Worm (Caenorhabditis elegans): ENCODE results near the gene abu-4.

Gene abu-4

ce11 chrV:2274253-2274892, at the start of gene abu-4, which contains the start of gene Y5H2A.4:
Gene abu-4, plus strand, starts transcription at chrV:2274842.
Gene Y5H2A.4, minus strand, starts transcription at chrV:2274353.
- TF ChIP-seq hmg-4 (GFP tag; optimal IDR thresholded peaks at IDR 0.05) = no peak
- no peak for TF ChIP-seq ets-7 (tag; optimal IDR thresholded peaks at IDR 0.05)
- TF ChIP-seq pes-1 (GFP tag; IDR thresholded peaks at IDR 0.05) = no peak
- TF ChIP-seq B0310.2 (tag; optimal IDR thresholded peaks at IDR 0.05) = no peak
- no peak for TF ChIP-seq tbx-11 (GFP tag; IDR thresholded peaks at IDR 0.05)

DNA sequence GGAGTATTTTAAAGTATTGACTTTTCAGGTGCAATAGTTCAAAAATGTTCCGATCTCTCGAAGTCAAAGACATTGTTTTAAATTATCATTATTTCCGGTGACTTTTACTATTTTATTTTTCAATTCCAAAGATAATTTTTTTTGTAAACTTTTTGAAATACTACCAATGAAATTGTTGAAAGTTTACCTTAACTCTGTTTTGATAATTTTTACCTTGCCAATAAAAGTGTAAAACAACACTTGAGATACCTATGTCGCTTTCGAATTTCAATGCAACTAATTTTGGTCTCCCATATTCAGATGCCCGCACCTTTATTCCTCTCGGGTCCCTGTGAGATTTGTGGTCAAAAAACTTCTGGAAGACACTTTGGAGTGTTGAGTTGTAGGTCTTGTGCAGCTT, 49.5 kb upstream of the abu-4 start, which contains the start of gene nhr-103:
Gene nhr-103, plus strand, starts transcription at position 301 of the 400 bp plus-strand sequence.
- no peak for TF ChIP-seq flt-1 (GFP tag; IDR thresholded peaks at IDR 0.05)
- no peak for TF ChIP-seq tbx-37 (GFP tag; conservative IDR thresholded peaks at IDR 0.05)
- no peak for TF ChIP-seq ceh-13 (GFP tag; optimal IDR thresholded peaks at IDR 0.05)
- no peak for TF ChIP-seq scrt-1 (GFP tag; IDR thresholded peaks at IDR 0.05)
- no peak for TF ChIP-seq hnd-1 (tag; optimal IDR thresholded peaks at IDR 0.05)
- no peak for TF ChIP-seq B0310.2 (tag; optimal IDR thresholded peaks at IDR 0.05)
- no peak for TF ChIP-seq tra-4 (tag; optimal IDR thresholded peaks at IDR 0.05)
- TF ChIP-seq sea-1 (GFP tag; conservative IDR thresholded peaks at IDR 0.05) = no peak
- no peak for TF ChIP-seq hmbx-1 (tag; optimal IDR thresholded peaks at IDR 0.05)
- no peak for TF ChIP-seq pes-1 (GFP tag; IDR thresholded peaks at IDR 0.05)
- no peak for TF ChIP-seq tbx-11 (GFP tag; IDR thresholded peaks at IDR 0.05)
- TF ChIP-seq aly-1 (tag; optimal IDR thresholded peaks at IDR 0.05) = no peak
- TF ChIP-seq ceh-36 (tag; optimal IDR thresholded peaks at IDR 0.05) = no peak
- TF ChIP-seq ama-1 (optimal IDR thresholded peaks at IDR 0.05) = no peak
- no peak for TF ChIP-seq hmg-4 (GFP tag; optimal IDR thresholded peaks at IDR 0.05)
- TF ChIP-seq F13C5.2 (tag; optimal IDR thresholded peaks at IDR 0.05) = no peak
- TF ChIP-seq ets-7 (tag; optimal IDR thresholded peaks at IDR 0.05) = no peak

ce11 chrV:2226903-2227302, 47.7 kb upstream of the abu-4 start, which contains the start of gene nhr-18:
Gene nhr-18, plus strand, starts transcription at chrV:2227203.
- TF ChIP-seq sea-1 (GFP tag; conservative IDR thresholded peaks at IDR 0.05) (no peak), B0310.2 (tag; optimal IDR thresholded peaks at IDR 0.05) (no peak), hnd-1 (tag; optimal IDR thresholded peaks at IDR 0.05) (no peak), tbx-37 (GFP tag; conservative IDR thresholded peaks at IDR 0.05) (no peak), aly-1 (tag; optimal IDR thresholded peaks at IDR 0.05) (no peak), ceh-13 (GFP tag; optimal IDR thresholded peaks at IDR 0.05) (no peak)

ce11 chrV:2228781-2229180, 45.9 kb upstream of the abu-4 start, which contains the start of gene nhr-126:
Gene nhr-126, plus strand, starts transcription at chrV:2229081.
- TF ChIP-seq B0310.2 (tag; optimal IDR thresholded peaks at IDR 0.05) (no peak), ets-7 (tag; optimal IDR thresholded peaks at IDR 0.05) (no peak), aly-1 (tag; optimal IDR thresholded peaks at IDR 0.05) (no peak)

ce11 chrV:2230912-2231311, 43.7 kb upstream of the abu-4 start, which contains the start of gene nhr-134:
Gene nhr-134, plus strand, starts transcription at chrV:2231223.
- TF ChIP-seq aly-1 (tag; optimal IDR thresholded peaks at IDR 0.05) (no peak), hnd-1 (tag; optimal IDR thresholded peaks at IDR 0.05) (no peak), sea-1 (GFP tag; conservative IDR thresholded peaks at IDR 0.05) (no peak), ama-1 (optimal IDR thresholded peaks at IDR 0.05) (no peak), tbx-37 (GFP tag; conservative IDR thresholded peaks at IDR 0.05) (no peak), ets-7 (tag; optimal IDR thresholded peaks at IDR 0.05) (no peak)

DNA sequence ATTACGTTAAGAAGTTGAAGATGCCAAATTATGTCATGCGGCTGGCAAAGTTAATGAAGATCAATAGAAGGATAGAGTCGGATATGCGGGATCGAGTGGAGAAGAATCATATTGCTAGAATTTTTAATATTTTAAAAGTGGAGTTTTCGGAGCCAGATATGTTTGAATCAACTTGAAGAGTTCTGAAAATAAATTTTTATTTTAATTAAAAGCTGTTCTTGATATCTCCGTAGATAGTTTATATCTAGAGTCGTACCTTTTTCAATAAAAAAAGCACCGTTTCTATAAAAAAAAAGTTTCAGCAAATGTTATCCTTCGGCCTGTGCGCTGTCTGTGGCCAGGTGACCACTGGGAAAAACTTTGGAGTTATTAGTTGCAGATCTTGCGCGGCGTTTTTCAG, 41.5 kb upstream of the abu-4 start, which contains the start of gene nhr-96:
Gene nhr-96, plus strand, starts transcription at position 301 of the 400 bp plus-strand sequence.
- TF ChIP-seq ama-1 (optimal IDR thresholded peaks at IDR 0.05) (no peak), sea-1 (GFP tag; conservative IDR thresholded peaks at IDR 0.05) (no peak), aly-1 (tag; optimal IDR thresholded peaks at IDR 0.05) (no peak), tra-4 (tag; optimal IDR thresholded peaks at IDR 0.05) (no peak), hnd-1 (tag; optimal IDR thresholded peaks at IDR 0.05) (no peak), scrt-1 (GFP tag; IDR thresholded peaks at IDR 0.05) (no peak), tbx-37 (GFP tag; conservative IDR thresholded peaks at IDR 0.05) (no peak), ceh-36 (tag; optimal IDR thresholded peaks at IDR 0.05) (no peak), ceh-13 (GFP tag; optimal IDR thresholded peaks at IDR 0.05) (no peak), F13C5.2 (tag; optimal IDR thresholded peaks at IDR 0.05) (no peak), tbx-11 (GFP tag; IDR thresholded peaks at IDR 0.05) (no peak), flt-1 (GFP tag; IDR thresholded peaks at IDR 0.05) (no peak), hmbx-1 (tag; optimal IDR thresholded peaks at IDR 0.05) (no peak), hmg-4 (GFP tag; optimal IDR thresholded peaks at IDR 0.05) (no peak), B0310.2 (tag; optimal IDR thresholded peaks at IDR 0.05) (no peak), pes-1 (GFP tag; IDR thresholded peaks at IDR 0.05) (no peak), ets-7 (tag; optimal IDR thresholded peaks at IDR 0.05) (no peak)

- TF ChIP-seq ceh-13 (GFP tag; optimal IDR thresholded peaks at IDR 0.05) (no peak), aly-1 (tag; optimal IDR thresholded peaks at IDR 0.05) (no peak), hmg-4 (GFP tag; optimal IDR thresholded peaks at IDR 0.05) (no peak), F13C5.2 (tag; optimal IDR thresholded peaks at IDR 0.05) (no peak), ceh-36 (tag; optimal IDR thresholded peaks at IDR 0.05) (no peak), tbx-37 (GFP tag; conservative IDR thresholded peaks at IDR 0.05) (no peak), flt-1 (GFP tag; IDR thresholded peaks at IDR 0.05) (no peak), tra-4 (tag; optimal IDR thresholded peaks at IDR 0.05) (no peak), pes-1 (GFP tag; IDR thresholded peaks at IDR 0.05) (no peak), ets-7 (tag; optimal IDR thresholded peaks at IDR 0.05) (no peak), hnd-1 (tag; optimal IDR thresholded peaks at IDR 0.05) (no peak), hmbx-1 (tag; optimal IDR thresholded peaks at IDR 0.05) (no peak), ama-1 (optimal IDR thresholded peaks at IDR 0.05) (no peak), tbx-11 (GFP tag; IDR thresholded peaks at IDR 0.05) (no peak), sea-1 (GFP tag; conservative IDR thresholded peaks at IDR 0.05) (no peak), B0310.2 (tag; optimal IDR thresholded peaks at IDR 0.05) (no peak)
Observed at ce11 chrV:2235848-2236247, 38.8 kb upstream of the abu-4 start, which contains the start of gene cyp-33C4. Gene cyp-33C4, plus strand, starts transcription at chrV:2236140.
